Worm (Caenorhabditis elegans): ENCODE results near the gene F58A6.9.

The F58A6.9 gene

ce11 chrII:5136296-5136767 is 22.3 kb downstream of the F58A6.9 start, which contains the start of gene F58A6.2:
F58A6.2 (plus strand) TSS chrII:5136717.
- TF ChIP-seq fkh-10 (GFP tag; optimal IDR thresholded peaks at IDR 0.05) (no peak), ama-1 (optimal IDR thresholded peaks at IDR 0.05) (no peak), nhr-25 (tag; optimal IDR thresholded peaks at IDR 0.05) (no peak), ztf-11 (tag; optimal IDR thresholded peaks at IDR 0.05) (no peak), nhr-28 (tag; optimal IDR thresholded peaks at IDR 0.05) (no peak), jun-1 (tag; optimal IDR thresholded peaks at IDR 0.05) (no peak), tbx-2 (tag; optimal IDR thresholded peaks at IDR 0.05) (no peak), nhr-237 (tag; optimal IDR thresholded peaks at IDR 0.05) (no peak)

- TF ChIP-seq nhr-23 (tag; optimal IDR thresholded peaks at IDR 0.05), result no peak
- TF ChIP-seq egl-5 (tag; optimal IDR thresholded peaks at IDR 0.05), result no peak
- TF ChIP-seq ama-1 (optimal IDR thresholded peaks at IDR 0.05), result no peak
- TF ChIP-seq elt-3 (tag; optimal IDR thresholded peaks at IDR 0.05), result no peak
- no peak for TF ChIP-seq ceh-16 (tag; optimal IDR thresholded peaks at IDR 0.05)
- TF ChIP-seq lsy-12 (tag; optimal IDR thresholded peaks at IDR 0.05), result no peak
- TF ChIP-seq ztf-11 (tag; optimal IDR thresholded peaks at IDR 0.05), result no peak
- TF ChIP-seq lin-39 (tag; optimal IDR thresholded peaks at IDR 0.05), result no peak
- TF ChIP-seq nhr-67 (tag; optimal IDR thresholded peaks at IDR 0.05), result no peak
- TF ChIP-seq nhr-43 (tag; optimal IDR thresholded peaks at IDR 0.05; ENCODE audit: poor library complexity, severe bottlenecking), result no peak
- no peak for TF ChIP-seq ZK546.5 (tag; optimal IDR thresholded peaks at IDR 0.05)
These were observed 26.9 kb downstream of the F58A6.9 start for ce11 chrII:5131800-5132199.

- no peak for TF ChIP-seq mml-1 (tag; optimal IDR thresholded peaks at IDR 0.05)
- TF ChIP-seq egl-5 (tag; optimal IDR thresholded peaks at IDR 0.05), result no peak
- TF ChIP-seq elt-1 (tag; optimal IDR thresholded peaks at IDR 0.05), result no peak
- no peak for TF ChIP-seq fkh-2 (tag; optimal IDR thresholded peaks at IDR 0.05)
- no peak for TF ChIP-seq ceh-9 (tag; optimal IDR thresholded peaks at IDR 0.05)
- no peak for TF ChIP-seq skn-1 (tag; optimal IDR thresholded peaks at IDR 0.05)
- no peak for TF ChIP-seq ZK546.5 (tag; optimal IDR thresholded peaks at IDR 0.05)
- no peak for TF ChIP-seq R02D3.7 (tag; optimal IDR thresholded peaks at IDR 0.05)
- no peak for TF ChIP-seq nhr-12 (tag; optimal IDR thresholded peaks at IDR 0.05)
- TF ChIP-seq snpc-4 (tag; optimal IDR thresholded peaks at IDR 0.05), result no peak
- TF ChIP-seq eor-1 (tag; optimal IDR thresholded peaks at IDR 0.05), result no peak
- TF ChIP-seq sea-2 (GFP tag; optimal IDR thresholded peaks at IDR 0.05), result no peak
- TF ChIP-seq lsy-12 (tag; optimal IDR thresholded peaks at IDR 0.05), result no peak
- TF ChIP-seq zag-1 (tag; optimal IDR thresholded peaks at IDR 0.05), result no peak
- TF ChIP-seq aly-2 (tag; optimal IDR thresholded peaks at IDR 0.05), result no peak
- TF ChIP-seq elt-2 (tag; optimal IDR thresholded peaks at IDR 0.05), result no peak
- TF ChIP-seq tbx-2 (tag; optimal IDR thresholded peaks at IDR 0.05), result no peak
- no peak for TF ChIP-seq daf-12 (tag; optimal IDR thresholded peaks at IDR 0.05)
- no peak for TF ChIP-seq unc-39 (tag; optimal IDR thresholded peaks at IDR 0.05)
These were observed 28.6 kb downstream of the F58A6.9 start, which contains the start of gene lgc-56 for ce11 chrII:5130081-5130480. lgc-56 (plus strand) TSS chrII:5130381.

- TF ChIP-seq unc-62 (GFP tag; optimal IDR thresholded peaks at IDR 0.05), result peak; percentile 72
- TF ChIP-seq nhr-11 (tag; optimal IDR thresholded peaks at IDR 0.05), result no peak
- no peak for TF ChIP-seq daf-12 (tag; optimal IDR thresholded peaks at IDR 0.05)
- TF ChIP-seq nfya-1 (tag; optimal IDR thresholded peaks at IDR 0.05; ENCODE audit: insufficient read depth), result no peak
These were observed 38.1 kb downstream of the F58A6.9 start for ce11 chrII:5120612-5121011.

- TF ChIP-seq lsy-12 (tag; optimal IDR thresholded peaks at IDR 0.05) (no peak), elt-1 (tag; optimal IDR thresholded peaks at IDR 0.05) (no peak), egl-27 (tag; optimal IDR thresholded peaks at IDR 0.05) (no peak), fkh-2 (tag; optimal IDR thresholded peaks at IDR 0.05) (no peak), nhr-77 (tag; optimal IDR thresholded peaks at IDR 0.05) (no peak), eor-1 (tag; optimal IDR thresholded peaks at IDR 0.05) (no peak), tbx-2 (tag; optimal IDR thresholded peaks at IDR 0.05) (no peak), nhr-237 (tag; optimal IDR thresholded peaks at IDR 0.05) (no peak)
These were observed 42.9 kb downstream of the F58A6.9 start, which contains the start of gene srsy-1 for ce11 chrII:5115733-5116132. srsy-1 (plus strand) TSS chrII:5116033.

All from whole organism, L3 larva.